Worm (Caenorhabditis elegans) whole organism, L3 larva: Measurements from ENCODE around the gene ZK971.1.
A peak's percentile ranks its signal among the peaks of the same experiment; 100 is the strongest.

Experiments
- R02D3.7 ChIP-seq: fragments of 150-350 bp; optimal IDR thresholded peaks from 2 replicates; lab custom pipeline; 2014; ENCODE audit warnings: missing biosample characterization, missing genetic modification characterization
- ZK546.5 ChIP-seq: sonication (generic microtip); optimal IDR thresholded peaks from 2 replicates; lab custom pipeline; 2017; ENCODE audit warnings: missing biosample characterization, missing genetic modification characterization
- aly-2 ChIP-seq: fragments of 150-350 bp; optimal IDR thresholded peaks from 2 replicates; lab custom pipeline; 2014; ENCODE audit warnings: missing biosample characterization, missing genetic modification characterization
- ama-1 ChIP-seq: fragments of 150-350 bp; optimal IDR thresholded peaks from 2 replicates; lab custom pipeline; 2018
- ceh-16 ChIP-seq: sonication (generic microtip); optimal IDR thresholded peaks from 2 replicates; lab custom pipeline; 2017; ENCODE audit warnings: missing biosample characterization, missing genetic modification characterization
- ceh-28 ChIP-seq: fragments of 150-350 bp; optimal IDR thresholded peaks from 2 replicates; lab custom pipeline; 2014; ENCODE audit warnings: missing biosample characterization, missing genetic modification reagents, missing genetic modification characterization
- ceh-9 ChIP-seq: sonication (generic microtip); optimal IDR thresholded peaks from 2 replicates; lab custom pipeline; 2018; ENCODE audit warnings: missing biosample characterization, missing genetic modification characterization
- daf-12 ChIP-seq: fragments of 150-350 bp; optimal IDR thresholded peaks from 2 replicates; lab custom pipeline; 2014; ENCODE audit warnings: missing biosample characterization, missing genetic modification reagents, missing genetic modification characterization
- egl-27 ChIP-seq: sonication (generic microtip); optimal IDR thresholded peaks from 4 replicates; lab custom pipeline; 2017; ENCODE audit warnings: missing biosample characterization, missing genetic modification reagents, missing genetic modification characterization
- egl-5 ChIP-seq: fragments of 150-350 bp; optimal IDR thresholded peaks from 2 replicates; lab custom pipeline; 2017; ENCODE audit warnings: missing biosample characterization, missing genetic modification reagents, missing genetic modification characterization, inconsistent platforms
- elt-3 ChIP-seq, 3 experiments: fragments of 150-350 bp in 1 of 3; sonication (generic microtip) in 2 of 3; optimal IDR thresholded peaks; 2 replicates in 2 of 3; 4 replicates in 1 of 3; lab custom pipeline; 2014 to 2017; ENCODE audit warnings: missing biosample characterization in 3 of 3, missing genetic modification characterization in 3 of 3
- eor-1 ChIP-seq, 2 experiments: fragments of 150-350 bp; optimal IDR thresholded peaks; 2 replicates each; lab custom pipeline; 2014 to 2018; ENCODE audit warnings: missing biosample characterization in 2 of 2, missing genetic modification characterization in 2 of 2
- fkh-10 ChIP-seq: sonication (generic microtip); optimal IDR thresholded peaks from 2 replicates; lab custom pipeline; 2017; ENCODE audit warnings: missing biosample characterization, missing genetic modification reagents, missing genetic modification characterization
- fos-1 ChIP-seq: fragments of 150-350 bp; optimal IDR thresholded peaks from 2 replicates; lab custom pipeline; 2014; ENCODE audit warnings: missing biosample characterization, missing genetic modification characterization
- hmg-11 ChIP-seq: sonication (generic microtip); optimal IDR thresholded peaks from 2 replicates; lab custom pipeline; 2016; ENCODE audit warnings: missing genetic modification characterization, missing compliant biosample characterization
- jun-1 ChIP-seq: fragments of 150-350 bp; optimal IDR thresholded peaks from 2 replicates; lab custom pipeline; 2014; ENCODE audit warnings: missing biosample characterization, missing genetic modification reagents, missing genetic modification characterization
- lin-15B ChIP-seq: fragments of 150-350 bp; optimal IDR thresholded peaks from 2 replicates; lab custom pipeline; 2014; ENCODE audit warnings: missing biosample characterization, missing genetic modification characterization
- lin-39 ChIP-seq: fragments of 150-350 bp; optimal IDR thresholded peaks from 2 replicates; lab custom pipeline; 2018; ENCODE audit warnings: missing biosample characterization, missing genetic modification reagents, missing genetic modification characterization
- mml-1 ChIP-seq: fragments of 150-350 bp; sonication (generic microtip); optimal IDR thresholded peaks from 3 replicates; lab custom pipeline; 2014; ENCODE audit warnings: missing biosample characterization, missing genetic modification characterization
- nfya-1 ChIP-seq: sonication (generic microtip); optimal IDR thresholded peaks from 2 replicates; lab custom pipeline; 2017; ENCODE audit warnings: missing genetic modification characterization, mild to moderate bottlenecking, missing compliant biosample characterization, antibody characterized with exemption, moderate library complexity; ENCODE audit not compliant: insufficient read depth
- nhr-12 ChIP-seq: fragments of 150-350 bp; optimal IDR thresholded peaks from 2 replicates; lab custom pipeline; 2014; ENCODE audit warnings: missing biosample characterization, missing genetic modification characterization
- nhr-23 ChIP-seq: fragments of 150-350 bp; optimal IDR thresholded peaks from 2 replicates; lab custom pipeline; 2014; ENCODE audit warnings: missing biosample characterization, missing genetic modification reagents, missing genetic modification characterization
- nhr-237 ChIP-seq: fragments of 150-350 bp; optimal IDR thresholded peaks from 2 replicates; lab custom pipeline; 2014; ENCODE audit warnings: missing biosample characterization, missing genetic modification characterization
- nhr-25 ChIP-seq: sonication (generic microtip); optimal IDR thresholded peaks from 2 replicates; lab custom pipeline; 2017; ENCODE audit warnings: missing biosample characterization, missing genetic modification characterization
- nhr-43 ChIP-seq: sonication (generic microtip); optimal IDR thresholded peaks from 2 replicates; lab custom pipeline; 2016; ENCODE audit warnings: mild to moderate bottlenecking, missing genetic modification characterization, missing compliant biosample characterization; ENCODE audit not compliant: poor library complexity, severe bottlenecking
- nhr-77 ChIP-seq: fragments of 150-350 bp; optimal IDR thresholded peaks from 2 replicates; lab custom pipeline; 2014; ENCODE audit warnings: missing biosample characterization, missing genetic modification characterization
- pha-4 ChIP-seq: fragments of 150-350 bp; optimal IDR thresholded peaks from 2 replicates; lab custom pipeline; 2014; ENCODE audit warnings: missing biosample characterization, missing genetic modification reagents, missing genetic modification characterization
- pqm-1 ChIP-seq: fragments of 150-350 bp; optimal IDR thresholded peaks from 2 replicates; lab custom pipeline; 2017; ENCODE audit warnings: missing biosample characterization, missing genetic modification characterization, inconsistent platforms
- sea-2 ChIP-seq: fragments of 150-350 bp; sonication (generic microtip); optimal IDR thresholded peaks from 4 replicates; lab custom pipeline; 2014; ENCODE audit warnings: missing biosample characterization, missing genetic modification reagents, missing genetic modification characterization
- snpc-4 ChIP-seq: fragments of 150-350 bp; optimal IDR thresholded peaks from 2 replicates; lab custom pipeline; 2014; ENCODE audit warnings: missing biosample characterization, missing genetic modification characterization
- unc-39 ChIP-seq: sonication (generic microtip); optimal IDR thresholded peaks from 4 replicates; lab custom pipeline; 2017; ENCODE audit warnings: missing biosample characterization, missing genetic modification characterization
- unc-62 ChIP-seq: fragments of 150-350 bp; sonication (generic microtip); optimal IDR thresholded peaks from 4 replicates; lab custom pipeline; 2014; ENCODE audit warnings: missing biosample characterization, missing genetic modification reagents, missing genetic modification characterization
- zag-1 ChIP-seq: fragments of 150-350 bp; optimal IDR thresholded peaks from 2 replicates; lab custom pipeline; 2014; ENCODE audit warnings: missing biosample characterization, missing genetic modification characterization
- ztf-11 ChIP-seq: fragments of 150-350 bp; optimal IDR thresholded peaks from 2 replicates; lab custom pipeline; 2014; ENCODE audit warnings: missing biosample characterization, missing genetic modification characterization
- ztf-4 ChIP-seq: fragments of 150-350 bp; optimal IDR thresholded peaks from 2 replicates; lab custom pipeline; 2014; ENCODE audit warnings: missing biosample characterization, missing genetic modification characterization

The ZK971.1 gene

ce11 chrII:10300082-10300749 is 20.8 kb upstream of the ZK971.1 start, which contains the start of gene nep-26:
nep-26 (minus strand) TSS chrII:10300132.
- peak; percentile 42 for TF ChIP-seq lin-39
- TF ChIP-seq egl-5 (tag; lab: Kevin White, UChicago) = peak; percentile 36
- TF ChIP-seq nfya-1 (tag; lab: Kevin White, UChicago) = peak; percentile 60
- no peak for TF ChIP-seq daf-12
- TF ChIP-seq fos-1 = no peak
- no peak for TF ChIP-seq unc-39
- TF ChIP-seq ceh-9 = no peak
- no peak for TF ChIP-seq unc-62 (GFP tag; lab: Kevin White, UChicago)
- no peak for TF ChIP-seq jun-1 (tag; lab: Kevin White, UChicago)
- no peak for TF ChIP-seq pqm-1 (tag; lab: Kevin White, UChicago)
- TF ChIP-seq eor-1 (tag; optimal IDR thresholded peaks at IDR 0.05; lab: Kevin White, UChicago) = no peak
- no peak for TF ChIP-seq elt-3 (tag; optimal IDR thresholded peaks at IDR 0.05; lab: Kevin White, UChicago)
- no peak for TF ChIP-seq mml-1 (tag; lab: Kevin White, UChicago)
- no peak for TF ChIP-seq hmg-11 (tag; lab: Kevin White, UChicago)

- TF ChIP-seq ztf-11 (tag; lab: Kevin White, UChicago) (no peak), ceh-9 (no peak), nhr-77 (no peak), mml-1 (tag; lab: Kevin White, UChicago) (no peak), ceh-28 (no peak), fkh-10 (GFP tag; lab: Kevin White, UChicago) (no peak), hmg-11 (tag; lab: Kevin White, UChicago) (no peak), elt-3 (tag; optimal IDR thresholded peaks at IDR 0.05; lab: Kevin White, UChicago) (peak in 1 of 3 experiments; percentile 41), ama-1 (lab: Kevin White, UChicago) (no peak), fos-1 (no peak), nhr-25 (tag; lab: Kevin White, UChicago) (peak; percentile 61), egl-27 (no peak), nhr-43 (tag; lab: Kevin White, UChicago) (peak; percentile 28), unc-39 (no peak), nhr-23 (tag; lab: Kevin White, UChicago) (peak; percentile 82), lin-15B (tag; lab: Kevin White, UChicago) (no peak), ztf-4 (tag; lab: Kevin White, UChicago) (no peak), ceh-16 (no peak)
These were observed 14.8 kb upstream of the ZK971.1 start for ce11 chrII:10294262-10294661.

DNA sequence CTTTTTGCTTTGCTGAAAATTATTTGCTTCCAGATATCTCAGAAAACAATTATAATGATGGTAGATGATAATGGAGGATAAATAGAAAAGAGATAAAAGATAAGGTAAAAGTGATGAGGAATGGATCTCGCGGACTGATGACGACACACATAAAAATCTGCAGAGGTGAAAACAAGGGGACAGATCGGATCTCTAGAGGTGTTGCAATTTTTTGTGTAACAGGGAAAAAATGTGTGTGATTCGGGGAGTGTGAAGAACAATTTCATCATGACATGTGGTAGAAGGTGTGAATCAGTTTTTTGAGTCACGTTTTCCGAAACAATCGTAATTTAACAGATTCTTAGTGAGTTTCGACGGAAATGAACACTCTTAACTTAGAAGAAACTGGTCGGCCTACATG is 9.5 kb upstream of the ZK971.1 start:
- peak; percentile 24 for TF ChIP-seq nfya-1 (tag; lab: Kevin White, UChicago)
- TF ChIP-seq nhr-25 (tag; lab: Kevin White, UChicago) = peak; percentile 23
- no peak for TF ChIP-seq fkh-10 (GFP tag; lab: Kevin White, UChicago)
- peak; percentile 70 for TF ChIP-seq egl-5 (tag; lab: Kevin White, UChicago)
- TF ChIP-seq aly-2 (tag; lab: Kevin White, UChicago) = no peak
- TF ChIP-seq sea-2 (GFP tag; lab: Kevin White, UChicago) = no peak

ce11 chrII:10284991-10285390 is 5.5 kb upstream of the ZK971.1 start:
- TF ChIP-seq zag-1 (tag; lab: Kevin White, UChicago) (no peak), fos-1 (no peak), nhr-12 (tag; lab: Kevin White, UChicago) (no peak), ztf-11 (tag; lab: Kevin White, UChicago) (no peak), R02D3.7 (no peak), pha-4 (no peak), ZK546.5 (tag; lab: Kevin White, UChicago) (no peak), jun-1 (tag; lab: Kevin White, UChicago) (no peak), lin-15B (tag; lab: Kevin White, UChicago) (no peak), pqm-1 (tag; lab: Kevin White, UChicago) (no peak)

DNA sequence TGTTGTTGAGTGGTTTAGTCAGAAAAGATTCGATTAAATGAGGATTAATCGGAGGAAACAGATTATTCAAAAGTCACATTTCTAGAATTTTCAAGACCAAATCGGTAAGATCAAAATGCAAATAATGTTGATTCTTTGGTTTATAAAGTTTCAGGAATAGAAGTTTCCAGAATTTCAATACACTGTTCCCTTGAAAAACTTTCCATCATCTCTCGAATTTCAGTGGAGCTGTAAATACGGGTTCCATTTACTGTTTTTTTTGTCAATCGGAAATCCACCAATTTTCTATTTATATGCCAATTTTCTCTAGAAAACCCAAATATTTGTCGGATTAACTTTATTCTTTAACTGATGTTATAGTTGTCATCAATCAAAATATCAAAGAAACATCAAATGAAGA is 3.7 kb upstream of the ZK971.1 start:
- no peak for TF ChIP-seq nhr-237 (tag; lab: Kevin White, UChicago)
- TF ChIP-seq snpc-4 = no peak
